Fruit fly (Drosophila melanogaster) whole organism, prepupa: ENCODE measurements around the gene CG32371.

Source experiments
- CG7368 ChIP-seq: fragments of 200-800 bp; sonication (Bioruptor generic); optimal IDR thresholded peaks from 3 replicates; lab custom pipeline; 2016; ENCODE audit warnings: missing biosample characterization, missing genetic modification characterization
- Ets96B ChIP-seq: fragments of 200-800 bp; optimal IDR thresholded peaks from 2 replicates; lab custom pipeline; 2019; ENCODE audit warnings: missing biosample characterization, mild to moderate bottlenecking, missing genetic modification characterization, moderate library complexity
- Sox102F ChIP-seq: fragments of 200-800 bp; sonication (Bioruptor generic); optimal IDR thresholded peaks from 2 replicates; lab custom pipeline; 2016; ENCODE audit warnings: missing biosample characterization, mild to moderate bottlenecking, missing genetic modification characterization
- net ChIP-seq: fragments of 200-800 bp; sonication (Bioruptor generic); optimal IDR thresholded peaks from 3 replicates; lab custom pipeline; 2016; ENCODE audit warnings: missing biosample characterization, missing genetic modification characterization
- pdm3 ChIP-seq: fragments of 200-800 bp; sonication (Bioruptor generic); optimal IDR thresholded peaks from 3 replicates; lab custom pipeline; 2016; ENCODE audit warnings: missing biosample characterization, missing genetic modification characterization
- topi ChIP-seq: fragments of 200-800 bp; sonication (Bioruptor generic); optimal IDR thresholded peaks from 3 replicates; lab custom pipeline; 2016; ENCODE audit warnings: missing biosample characterization, missing genetic modification characterization

DNA sequence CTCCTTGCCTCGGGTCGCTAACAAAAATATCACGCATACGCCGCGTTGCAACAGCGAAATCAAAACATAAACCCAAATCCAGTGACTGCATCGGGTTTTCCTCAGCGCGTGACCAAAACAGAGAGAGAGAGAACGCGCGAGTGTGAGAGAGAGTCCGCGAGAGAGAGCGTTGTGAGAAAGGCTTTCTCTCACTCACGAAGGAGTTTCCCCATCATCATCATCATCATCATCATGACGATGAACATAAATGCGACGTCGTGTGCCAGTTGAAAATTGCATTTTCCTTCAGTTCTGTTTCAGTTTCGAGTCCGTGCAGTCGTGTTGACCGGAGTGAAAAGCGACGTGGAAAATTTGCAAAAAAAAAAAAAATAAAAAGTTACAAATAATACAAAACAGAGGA lies 21.1 kb downstream of the CG32371 start, which contains the start of gene CG13685:
- TF ChIP-seq net (GFP tag; lab: Kevin White, UChicago): no peak
- TF ChIP-seq CG7368 (GFP tag; lab: Kevin White, UChicago): no peak
- TF ChIP-seq topi (GFP tag; lab: Kevin White, UChicago): no peak
- no peak for TF ChIP-seq pdm3 (GFP tag; lab: Kevin White, UChicago)
- TF ChIP-seq Ets96B (tag; lab: Kevin White, UChicago): no peak
- TF ChIP-seq Sox102F (GFP tag; lab: Kevin White, UChicago): no peak
